Fruit fly (Drosophila melanogaster): ENCODE measurements around the gene rdx.

The rdx gene

DNA sequence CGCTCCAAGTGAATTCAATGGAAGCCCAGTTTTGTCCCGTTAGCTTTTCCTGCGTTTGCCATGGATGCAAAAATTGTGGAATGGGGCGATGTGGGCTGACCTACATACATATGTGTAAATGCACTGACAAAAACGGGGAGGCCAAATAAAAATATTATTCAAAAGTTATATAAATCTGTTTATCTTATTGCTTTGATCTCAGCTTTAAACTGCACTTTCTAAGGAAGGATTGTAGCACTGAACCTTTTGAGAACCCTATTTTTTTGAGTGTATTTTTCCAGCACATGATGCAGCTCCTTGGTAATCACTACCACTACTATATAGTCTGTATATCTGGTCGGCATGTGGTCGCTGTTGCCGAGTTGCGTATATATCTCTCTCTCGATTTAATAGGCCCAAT, 45.2 kb upstream of the rdx start (continued):
- TF ChIP-seq Nf-YB (GFP tag; optimal IDR thresholded peaks at IDR 0.05) (no peak), sc (optimal IDR thresholded peaks at IDR 0.05) (no peak), sc (GFP tag; optimal IDR thresholded peaks at IDR 0.05) (no peak), CG3281 (GFP tag; optimal IDR thresholded peaks at IDR 0.05) (peak; percentile 40), Poxn (GFP tag; IDR thresholded peaks at IDR 0.05) (no peak), bcd (GFP tag; optimal IDR thresholded peaks at IDR 0.05) (peak; percentile 28), CG7372 (GFP tag; IDR thresholded peaks at IDR 0.05) (no peak), Mrtf (GFP tag; IDR thresholded peaks at IDR 0.05) (peak; percentile 38; the same call in 1 of the 3 replicates), CG4707 (GFP tag; optimal IDR thresholded peaks at IDR 0.05) (no peak), bbx (GFP tag; IDR thresholded peaks at IDR 0.05; ENCODE audit: partially characterized antibody) (no peak), CG9727 (GFP tag; optimal IDR thresholded peaks at IDR 0.05) (peak; percentile 19), PHDP (tag; optimal IDR thresholded peaks at IDR 0.05) (peak; percentile 10), Kr (GFP tag; optimal IDR thresholded peaks at IDR 0.05) (no peak), Dll (GFP tag; IDR thresholded peaks at IDR 0.05; ENCODE audit: partially characterized antibody) (no peak), CG6791 (GFP tag; IDR thresholded peaks at IDR 0.05; ENCODE audit: partially characterized antibody) (no peak), ind (GFP tag; optimal IDR thresholded peaks at IDR 0.05) (peak; percentile 46), CG18011 (GFP tag; optimal IDR thresholded peaks at IDR 0.05) (no peak), pnt (GFP tag; optimal IDR thresholded peaks at IDR 0.05) (no peak), CG11456 (GFP tag; IDR thresholded peaks at IDR 0.05) (peak; percentile 56; the same call in 1 of the 3 replicates), jigr1 (GFP tag; IDR thresholded peaks at IDR 0.05) (no peak), Dip3 (GFP tag; optimal IDR thresholded peaks at IDR 0.05) (no peak), H2.0 (GFP tag; IDR thresholded peaks at IDR 0.05) (peak; percentile 44; the same call in 1 of the 2 replicates), CG12391 (tag; optimal IDR thresholded peaks at IDR 0.05) (no peak), sqz (GFP tag; optimal IDR thresholded peaks at IDR 0.05) (no peak), Deaf1 (tag; optimal IDR thresholded peaks at IDR 0.05) (peak; percentile 13), mam (GFP tag; optimal IDR thresholded peaks at IDR 0.05) (peak; percentile 3), Hmx (GFP tag; optimal IDR thresholded peaks at IDR 0.05) (no peak), HLH54F (GFP tag; optimal IDR thresholded peaks at IDR 0.05) (no peak), CG2202 (tag; optimal IDR thresholded peaks at IDR 0.05) (no peak), CG32532 (GFP tag; IDR thresholded peaks at IDR 0.05) (peak; percentile 63; the same call in 1 of the 2 replicates), CG11560 (tag; IDR thresholded peaks at IDR 0.05) (no peak), CG4282 (GFP tag; optimal IDR thresholded peaks at IDR 0.05) (no peak), Myb (GFP tag; optimal IDR thresholded peaks at IDR 0.05) (no peak), CG6765 (GFP tag; optimal IDR thresholded peaks at IDR 0.05) (no peak), CG2199 (GFP tag; IDR thresholded peaks at IDR 0.05) (0 out of 3 replicates have a peak, but pooled peaks have one; percentile 32), ro (GFP tag; IDR thresholded peaks at IDR 0.05) (no peak), Oli (tag; optimal IDR thresholded peaks at IDR 0.05) (peak; percentile 46), Gsc (GFP tag; IDR thresholded peaks at IDR 0.05) (no peak), eyg (GFP tag; optimal IDR thresholded peaks at IDR 0.05) (no peak), Hr51 (GFP tag; optimal IDR thresholded peaks at IDR 0.05) (peak in 1 of 2 experiments; percentile 55), CG2129 (GFP tag; IDR thresholded peaks at IDR 0.05; ENCODE audit: partially characterized antibody) (no peak), ERR (GFP tag; optimal IDR thresholded peaks at IDR 0.05) (no peak), Aef1 (GFP tag; IDR thresholded peaks at IDR 0.05) (peak; percentile 47; the same call in 2 of the 3 replicates), ap (GFP tag; IDR thresholded peaks at IDR 0.05) (no peak), CG6254 (GFP tag; optimal IDR thresholded peaks at IDR 0.05) (peak; percentile 29), aop (GFP tag; IDR thresholded peaks at IDR 0.05) (no peak), CG17186 (GFP tag; optimal IDR thresholded peaks at IDR 0.05) (no peak), ase (GFP tag; IDR thresholded peaks at IDR 0.05) (peak; percentile 57; the same call in 2 of the 3 replicates), CG15696 (tag; optimal IDR thresholded peaks at IDR 0.05) (no peak), CG31388 (GFP tag; optimal IDR thresholded peaks at IDR 0.05) (no peak), Rx (GFP tag; IDR thresholded peaks at IDR 0.05) (0 out of 2 replicates have a peak, but pooled peaks have one; percentile 12)

All from whole organism, embryonic.